Worm (Caenorhabditis elegans) whole organism, L4 larva: Measurements from ENCODE around the gene brc-2.

Source experiments
- F10B5.3 ChIP-seq: sonication (generic microtip); optimal IDR thresholded peaks from 2 replicates; lab custom pipeline; 2016; ENCODE audit warnings: mild to moderate bottlenecking, missing genetic modification characterization, missing compliant biosample characterization
- F26F4.8 ChIP-seq: fragments of 200-800 bp; sonication (Bioruptor generic); conservative IDR thresholded peaks from 2 replicates; pipeline ENCODE4 v1.3.6; 2022; ENCODE audit warnings: missing genetic modification characterization, missing compliant biosample characterization
- T20F7.1 ChIP-seq: fragments of 200-800 bp; sonication (Bioruptor generic); optimal IDR thresholded peaks from 2 replicates; lab custom pipeline; 2018; ENCODE audit warnings: mild to moderate bottlenecking, missing genetic modification characterization, missing compliant biosample characterization
- T26A8.4 ChIP-seq: fragments of 200-800 bp; sonication (Bioruptor generic); IDR thresholded peaks from 2 replicates; pipeline ENCODE4 v1.3.6; 2022; ENCODE audit warnings: missing genetic modification characterization, missing compliant biosample characterization
- Y75B8A.6 ChIP-seq: fragments of 200-800 bp; sonication (Bioruptor generic); IDR thresholded peaks from 2 replicates; pipeline ENCODE4 v1.3.6; 2022; ENCODE audit warnings: missing genetic modification reagents, missing genetic modification characterization, missing compliant biosample characterization
- ZK337.2 ChIP-seq: fragments of 200-800 bp; sonication (Bioruptor generic); IDR thresholded peaks from 2 replicates; pipeline ENCODE4 v1.3.6; 2022; ENCODE audit warnings: missing genetic modification reagents, missing genetic modification characterization, missing compliant biosample characterization
- aha-1 ChIP-seq: fragments of 150-350 bp; peaks from one replicate; lab custom pipeline; 2014; ENCODE audit warnings: missing biosample characterization, missing genetic modification characterization
- aly-2 ChIP-seq: sonication (generic microtip); optimal IDR thresholded peaks from 2 replicates; lab custom pipeline; 2018; ENCODE audit warnings: missing biosample characterization, missing genetic modification characterization
- ama-1 ChIP-seq: fragments of 150-350 bp; optimal IDR thresholded peaks from 2 replicates; lab custom pipeline; 2014; ENCODE audit warnings: inconsistent platforms, mixed read lengths
- arid-1 ChIP-seq: fragments of 200-800 bp; sonication (Bioruptor generic); conservative IDR thresholded peaks from 2 replicates; pipeline ENCODE4 v1.3.6; 2022; ENCODE audit warnings: missing genetic modification reagents, missing genetic modification characterization, missing compliant biosample characterization
- ceh-32 ChIP-seq: sonication (generic microtip); optimal IDR thresholded peaks from 2 replicates; lab custom pipeline; 2016; ENCODE audit warnings: mild to moderate bottlenecking, missing genetic modification characterization, missing compliant biosample characterization; ENCODE audit not compliant: poor library complexity
- ceh-82 ChIP-seq: sonication (generic microtip); optimal IDR thresholded peaks from 2 replicates; lab custom pipeline; 2017; ENCODE audit warnings: missing biosample characterization, missing genetic modification characterization
- cey-2 ChIP-seq: sonication (generic microtip); optimal IDR thresholded peaks from 3 replicates; lab custom pipeline; 2017; ENCODE audit warnings: missing genetic modification characterization, mild to moderate bottlenecking, missing compliant biosample characterization, antibody characterized with exemption, borderline replicate concordance; ENCODE audit not compliant: insufficient read depth
- daf-16 ChIP-seq, 3 experiments: sonication (generic microtip); optimal IDR thresholded peaks; 2 replicates each; lab custom pipeline; 2016 to 2017; ENCODE audit warnings: missing genetic modification characterization in 3 of 3, missing genetic modification reagents in 3 of 3, mild to moderate bottlenecking in 2 of 3, missing compliant biosample characterization in 2 of 3, missing biosample characterization in 1 of 3, moderate library complexity in 1 of 3
- daf-8 ChIP-seq: fragments of 200-800 bp; sonication (Bioruptor generic); IDR thresholded peaks from 2 replicates; pipeline ENCODE4 v1.3.6; 2022; ENCODE audit warnings: missing genetic modification characterization, missing compliant biosample characterization
- dmd-6 ChIP-seq: fragments of 200-800 bp; sonication (Bioruptor generic); IDR thresholded peaks from 2 replicates; pipeline ENCODE4 v1.3.6; 2022; ENCODE audit warnings: missing genetic modification reagents, missing genetic modification characterization, missing compliant biosample characterization
- fkh-10 ChIP-seq: fragments of 150-350 bp; optimal IDR thresholded peaks from 2 replicates; lab custom pipeline; 2014; ENCODE audit warnings: missing biosample characterization, missing genetic modification reagents, missing genetic modification characterization
- gei-8 ChIP-seq: fragments of 200-800 bp; sonication (Bioruptor generic); optimal IDR thresholded peaks from 2 replicates; lab custom pipeline; 2018; ENCODE audit warnings: mild to moderate bottlenecking, missing genetic modification characterization, missing compliant biosample characterization
- lin-15B ChIP-seq: fragments of 150-350 bp; sonication (generic microtip); optimal IDR thresholded peaks from 3 replicates; lab custom pipeline; 2014; ENCODE audit warnings: missing biosample characterization, missing genetic modification characterization
- lin-38 ChIP-seq: fragments of 200-800 bp; sonication (Bioruptor generic); IDR thresholded peaks from 2 replicates; pipeline ENCODE4 v1.3.6; 2022; ENCODE audit warnings: missing genetic modification reagents, missing genetic modification characterization, missing compliant biosample characterization
- mep-1 ChIP-seq: fragments of 150-350 bp; sonication (generic microtip); optimal IDR thresholded peaks from 3 replicates; lab custom pipeline; 2014; ENCODE audit warnings: missing biosample characterization, missing genetic modification characterization
- nhr-237 ChIP-seq: sonication (generic microtip); optimal IDR thresholded peaks from 2 replicates; lab custom pipeline; 2017; ENCODE audit warnings: missing biosample characterization, missing genetic modification characterization
- nhr-25 ChIP-seq: sonication (generic microtip); optimal IDR thresholded peaks from 2 replicates; lab custom pipeline; 2017; ENCODE audit warnings: missing genetic modification characterization, mild to moderate bottlenecking, missing compliant biosample characterization, antibody characterized with exemption, moderate library complexity, borderline replicate concordance; ENCODE audit not compliant: insufficient read depth
- nhr-28 ChIP-seq: fragments of 150-350 bp; optimal IDR thresholded peaks from 2 replicates; lab custom pipeline; 2014; ENCODE audit warnings: missing biosample characterization, missing genetic modification characterization
- nhr-42 ChIP-seq: fragments of 200-800 bp; sonication (Bioruptor generic); IDR thresholded peaks from 2 replicates; pipeline ENCODE4 v1.3.6; 2022; ENCODE audit warnings: missing genetic modification characterization, missing compliant biosample characterization
- nhr-6 ChIP-seq: fragments of 150-350 bp; optimal IDR thresholded peaks from 2 replicates; lab custom pipeline; 2014; ENCODE audit warnings: missing biosample characterization, missing genetic modification characterization
- pha-4 ChIP-seq, 2 experiments: fragments of 150-350 bp in 1 of 2; fragments of 200-800 bp in 1 of 2; sonication (Bioruptor generic) in 1 of 2; IDR thresholded peaks in 1 of 2; optimal IDR thresholded peaks in 1 of 2; 2 replicates each; pipeline versions ENCODE4 v1.3.6 to Lab custom; 2014 to 2022; ENCODE audit warnings: missing genetic modification characterization in 2 of 2, missing genetic modification reagents in 2 of 2, missing biosample characterization in 1 of 2, missing compliant biosample characterization in 1 of 2
- php-3 ChIP-seq: fragments of 200-800 bp; sonication (Bioruptor generic); IDR thresholded peaks from 2 replicates; pipeline ENCODE4 v1.3.6; 2022; ENCODE audit warnings: missing genetic modification reagents, missing genetic modification characterization, missing compliant biosample characterization
- rbr-2 ChIP-seq: sonication (generic microtip); optimal IDR thresholded peaks from 2 replicates; lab custom pipeline; 2016; ENCODE audit warnings: missing genotype, missing genetic modification characterization, missing compliant biosample characterization
- snpc-1.2 ChIP-seq: fragments of 200-800 bp; sonication (Bioruptor generic); IDR thresholded peaks from 2 replicates; pipeline ENCODE4 v1.3.6; 2022; ENCODE audit warnings: missing genetic modification reagents, missing genetic modification characterization, missing compliant biosample characterization
- snpc-4 ChIP-seq: fragments of 150-350 bp; optimal IDR thresholded peaks from 2 replicates; lab custom pipeline; 2014; ENCODE audit warnings: missing biosample characterization, missing genetic modification characterization
- spr-1 ChIP-seq: sonication (generic microtip); optimal IDR thresholded peaks from 2 replicates; lab custom pipeline; 2016; ENCODE audit warnings: mild to moderate bottlenecking, missing genetic modification characterization, missing compliant biosample characterization
- tag-97 ChIP-seq: fragments of 200-800 bp; sonication (Bioruptor generic); IDR thresholded peaks from 2 replicates; pipeline ENCODE4 v1.3.6; 2022; ENCODE audit warnings: missing genetic modification characterization, missing compliant biosample characterization
- vab-7 ChIP-seq: fragments of 200-800 bp; sonication (Bioruptor generic); IDR thresholded peaks from 2 replicates; pipeline ENCODE4 v1.3.6; 2022; ENCODE audit warnings: missing genetic modification reagents, missing genetic modification characterization, missing compliant biosample characterization
- zfp-3 ChIP-seq: fragments of 200-800 bp; sonication (Bioruptor generic); conservative IDR thresholded peaks from 2 replicates; pipeline ENCODE4 v1.3.6; 2022; ENCODE audit warnings: missing genetic modification reagents, missing genetic modification characterization, missing compliant biosample characterization
- zip-2 ChIP-seq: fragments of 150-350 bp; optimal IDR thresholded peaks from 2 replicates; lab custom pipeline; 2014; ENCODE audit warnings: missing biosample characterization, missing genetic modification characterization
- ztf-7 ChIP-seq: fragments of 150-350 bp; optimal IDR thresholded peaks from 2 replicates; lab custom pipeline; 2014; ENCODE audit warnings: missing biosample characterization, missing genetic modification characterization

Gene brc-2

DNA sequence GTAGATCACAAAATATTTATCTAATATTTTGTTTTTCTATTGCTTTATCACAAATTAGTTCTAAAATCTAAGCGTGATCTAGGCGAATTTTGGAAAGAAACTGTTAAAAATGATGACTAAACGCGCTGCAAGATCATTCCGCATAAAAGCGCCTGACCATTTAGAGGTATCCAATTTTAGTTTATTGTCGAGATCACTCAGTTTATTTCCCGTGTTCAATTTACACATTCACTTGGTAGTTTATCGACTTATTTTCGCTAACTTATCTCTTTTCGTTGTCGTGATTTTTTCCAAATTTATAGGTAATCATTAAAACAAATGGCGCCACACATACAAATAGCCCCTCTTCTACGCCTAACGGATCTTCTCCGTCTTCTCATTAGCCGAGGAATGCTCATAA is 3.5 kb upstream of the brc-2 start, which contains the start of gene T07E3.2 (continued):
- TF ChIP-seq F26F4.8, result no peak
- no peak for TF ChIP-seq fkh-10
- TF ChIP-seq, all 104 proteins: peak for 0

DNA sequence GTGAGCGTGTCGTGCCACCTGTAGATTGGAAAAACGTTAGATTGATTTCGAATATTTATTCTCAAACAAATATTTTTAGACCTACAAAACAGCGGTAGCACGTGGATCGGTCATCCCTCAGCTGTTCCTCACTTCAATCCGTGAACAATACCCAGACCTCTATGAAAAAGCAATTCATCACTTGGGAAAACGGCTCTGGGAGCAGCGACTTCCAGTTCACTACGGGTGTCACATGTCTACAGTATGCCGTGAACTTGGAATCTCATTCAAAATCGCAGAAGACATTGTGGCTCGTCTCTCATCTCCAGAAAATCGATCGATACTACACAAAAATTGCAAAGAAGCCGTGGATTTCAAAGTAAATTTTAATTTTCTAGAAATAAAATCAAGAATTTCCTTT is 1.6 kb upstream of the brc-2 start:
- TF ChIP-seq aly-2 (tag; lab: Kevin White, UChicago) (no peak), snpc-4 (tag; lab: Kevin White, UChicago) (no peak), nhr-42 (GFP tag; lab: Robert Waterston, UW) (no peak), ama-1 (lab: Kevin White, UChicago) (no peak), dmd-6 (peak; percentile 13; the same call in 1 of the 2 replicates)

DNA sequence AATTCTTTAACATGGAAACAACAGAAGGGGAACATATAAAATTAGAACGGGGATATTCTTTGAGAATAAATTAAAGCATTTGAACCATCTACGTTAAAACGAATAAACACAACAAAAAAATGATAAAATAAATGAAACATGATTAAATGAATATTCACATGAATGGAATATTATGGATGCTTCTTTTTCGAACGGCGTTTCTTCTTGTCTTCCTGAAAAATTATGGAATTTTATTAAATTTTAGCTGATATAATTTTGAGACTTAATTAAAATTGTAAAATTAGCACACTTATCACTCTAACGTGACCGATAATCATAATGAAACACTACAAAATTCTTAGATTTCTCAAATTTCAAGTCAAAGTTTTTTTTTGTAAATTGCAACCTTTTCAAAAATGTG is 2.3 kb downstream of the brc-2 start:
- TF ChIP-seq nhr-28 (tag; lab: Kevin White, UChicago) (no peak), T20F7.1 (GFP tag; lab: Kevin White, UChicago) (peak; percentile 31), arid-1 (GFP tag; lab: Robert Waterston, UW) (peak; percentile 55; the same call in 1 of the 2 replicates), nhr-237 (no peak), cey-2 (no peak), nhr-42 (GFP tag; lab: Robert Waterston, UW) (no peak), lin-15B (tag; lab: Kevin White, UChicago) (no peak), Y75B8A.6 (GFP tag; lab: Robert Waterston, UW) (no peak), ama-1 (lab: Kevin White, UChicago) (no peak), daf-8 (no peak), mep-1 (tag; lab: Kevin White, UChicago) (peak; percentile 66), zip-2 (peak; percentile 22), gei-8 (GFP tag; lab: Kevin White, UChicago) (no peak), nhr-25 (tag; lab: Kevin White, UChicago) (no peak), snpc-4 (tag; lab: Kevin White, UChicago) (no peak), pha-4 (GFP tag; IDR thresholded peaks at IDR 0.05; lab: Robert Waterston, UW) (no peak), pha-4 (tag; optimal IDR thresholded peaks at IDR 0.05; lab: Kevin White, UChicago) (no peak), aha-1 (peak; percentile 4), vab-7 (GFP tag; lab: Robert Waterston, UW) (no peak), daf-16 (GFP tag; optimal IDR thresholded peaks at IDR 0.05; lab: Kevin White, UChicago) (peak in 1 of 2 experiments; percentile 51), daf-16 (tag; optimal IDR thresholded peaks at IDR 0.05; lab: Kevin White, UChicago) (no peak), spr-1 (tag; lab: Kevin White, UChicago) (no peak), zfp-3 (GFP tag; lab: Robert Waterston, UW) (0 out of 2 replicates have a peak, but pooled peaks have one; percentile 29), snpc-1.2 (GFP tag; lab: Robert Waterston, UW) (no peak), ceh-82 (tag; lab: Kevin White, UChicago) (no peak), ZK337.2 (no peak), T26A8.4 (GFP tag; lab: Robert Waterston, UW) (peak; percentile 55; the same call in 1 of the 2 replicates), ztf-7 (no peak), nhr-6 (tag; lab: Kevin White, UChicago) (no peak), ceh-32 (tag; lab: Kevin White, UChicago) (no peak), tag-97 (GFP tag; lab: Robert Waterston, UW) (no peak), php-3 (peak; percentile 59), lin-38 (GFP tag; lab: Robert Waterston, UW) (peak; percentile 45), F10B5.3 (no peak), rbr-2 (tag; lab: Kevin White, UChicago) (no peak)
